Worm (Caenorhabditis elegans): ENCODE measurements around the gene fbxa-151.

DNA sequence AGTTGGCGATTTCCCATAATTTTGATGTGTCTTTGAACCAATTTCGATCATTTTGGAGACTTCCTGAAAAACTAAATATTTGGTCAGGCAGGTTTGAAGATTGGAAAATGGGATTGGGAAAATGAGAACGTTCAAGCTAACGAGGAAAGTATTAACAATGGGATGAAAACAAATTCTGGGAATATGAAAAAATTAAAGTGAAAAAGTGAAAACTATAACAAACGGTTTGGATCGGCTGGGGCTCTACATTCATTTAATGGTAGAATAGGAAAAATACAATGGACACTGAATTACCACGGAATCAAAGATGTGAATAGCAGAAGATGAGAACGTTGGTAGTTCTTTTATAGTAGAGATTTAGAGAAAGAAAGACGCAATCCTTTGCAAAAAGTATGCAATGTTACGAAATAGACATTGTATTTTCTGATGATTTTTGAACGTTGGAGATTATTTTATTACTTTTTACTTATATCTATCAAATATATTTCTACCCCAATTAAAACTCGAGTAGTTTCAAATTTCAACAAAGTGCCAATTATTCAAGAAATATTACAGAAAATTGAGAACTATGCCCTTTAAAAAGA is 21.9 kb upstream of the fbxa-151 start, which contains the start of gene fbxa-50:
- TF ChIP-seq elt-2 (tag; optimal IDR thresholded peaks at IDR 0.05): no peak
- no peak for TF ChIP-seq K09A11.1 (tag; optimal IDR thresholded peaks at IDR 0.05; ENCODE audit: insufficient read depth)
- TF ChIP-seq rnt-1 (tag; optimal IDR thresholded peaks at IDR 0.05): no peak
- no peak for TF ChIP-seq ceh-9 (tag; optimal IDR thresholded peaks at IDR 0.05)
